Worm (Caenorhabditis elegans) whole organism, L4 larva: ENCODE results near the gene W03F8.4.

ENCODE experiments used
- ceh-20 ChIP-seq: fragments of 200-800 bp; sonication (Bioruptor generic); IDR thresholded peaks from 2 replicates; pipeline ENCODE4 v1.3.6; 2022; ENCODE audit warnings: missing genetic modification reagents, missing genetic modification characterization, missing compliant biosample characterization
- daf-12 ChIP-seq: fragments of 150-350 bp; optimal IDR thresholded peaks from 2 replicates; lab custom pipeline; 2014; ENCODE audit warnings: missing biosample characterization, missing genetic modification reagents, missing genetic modification characterization
- gei-8 ChIP-seq: fragments of 200-800 bp; sonication (Bioruptor generic); optimal IDR thresholded peaks from 2 replicates; lab custom pipeline; 2018; ENCODE audit warnings: mild to moderate bottlenecking, missing genetic modification characterization, missing compliant biosample characterization
- nhr-77 ChIP-seq: fragments of 150-350 bp; optimal IDR thresholded peaks from 2 replicates; lab custom pipeline; 2014; ENCODE audit warnings: missing biosample characterization, missing genetic modification characterization
- pha-4 ChIP-seq, 2 experiments: fragments of 150-350 bp in 1 of 2; fragments of 200-800 bp in 1 of 2; sonication (Bioruptor generic) in 1 of 2; IDR thresholded peaks in 1 of 2; optimal IDR thresholded peaks in 1 of 2; 2 replicates each; pipeline versions ENCODE4 v1.3.6 to Lab custom; 2014 to 2022; ENCODE audit warnings: missing genetic modification characterization in 2 of 2, missing genetic modification reagents in 2 of 2, missing biosample characterization in 1 of 2, missing compliant biosample characterization in 1 of 2
- ztf-11 ChIP-seq: fragments of 150-350 bp; optimal IDR thresholded peaks from 2 replicates; lab custom pipeline; 2014; ENCODE audit warnings: missing biosample characterization, missing genetic modification characterization

- no peak for TF ChIP-seq ceh-20 (GFP tag; lab: Robert Waterston, UW)
- no peak for TF ChIP-seq gei-8 (GFP tag; lab: Kevin White, UChicago)
- no peak for TF ChIP-seq nhr-77 (tag; lab: Kevin White, UChicago)
- TF ChIP-seq ztf-11 = no peak
- TF ChIP-seq pha-4 (GFP tag; IDR thresholded peaks at IDR 0.05; lab: Robert Waterston, UW) = no peak; the same call in 1 of the 2 replicates
- TF ChIP-seq pha-4 (tag; optimal IDR thresholded peaks at IDR 0.05; lab: Kevin White, UChicago) = no peak
- no peak for TF ChIP-seq daf-12
Measured at ce11 chrIV:5221721-5222120, 37.8 kb downstream of the W03F8.4 start.
